Worm (Caenorhabditis elegans) whole organism, midembryonic: Measurements from ENCODE around the gene try-14.

ENCODE experiments used
- T22C8.4 ChIP-seq: fragments of 200-800 bp; sonication (Bioruptor generic); IDR thresholded peaks from 2 replicates; pipeline ENCODE4 v1.3.6; 2022; ENCODE audit warnings: missing genetic modification characterization, missing compliant biosample characterization
- cog-1 ChIP-seq: sonication (generic microtip); optimal IDR thresholded peaks from 2 replicates; lab custom pipeline; 2016; ENCODE audit warnings: missing genetic modification characterization, missing compliant biosample characterization
- flt-1 ChIP-seq: fragments of 200-800 bp; sonication (Bioruptor generic); IDR thresholded peaks from 2 replicates; pipeline ENCODE4 v1.3.6; 2022; ENCODE audit warnings: missing genetic modification characterization, missing compliant biosample characterization
- klf-2 ChIP-seq: fragments of 200-800 bp; sonication (Bioruptor generic); conservative IDR thresholded peaks from 2 replicates; pipeline ENCODE4 v1.3.6; 2022; ENCODE audit warnings: missing genetic modification reagents, missing genetic modification characterization, missing compliant biosample characterization
- med-1 ChIP-seq: sonication (generic microtip); optimal IDR thresholded peaks from 2 replicates; lab custom pipeline; 2017; ENCODE audit warnings: missing genetic modification characterization, mild to moderate bottlenecking, missing compliant biosample characterization, antibody characterized with exemption, missing genetic modification reagents; ENCODE audit not compliant: insufficient read depth
- tab-1 ChIP-seq: fragments of 200-800 bp; sonication (Bioruptor generic); IDR thresholded peaks from 2 replicates; pipeline ENCODE4 v1.3.6; 2022; ENCODE audit warnings: missing genetic modification characterization, missing compliant biosample characterization
- ztf-23 ChIP-seq: fragments of 200-800 bp; sonication (Bioruptor generic); IDR thresholded peaks from 2 replicates; pipeline ENCODE4 v1.3.6; 2022; ENCODE audit warnings: missing genetic modification reagents, missing genetic modification characterization, missing compliant biosample characterization

ce11 chrX:7532632-7533031, 37.2 kb upstream of the try-14 start, which contains the start of gene ceh-14:
- TF ChIP-seq klf-2 (no peak), cog-1 (no peak), ztf-23 (GFP tag; lab: Robert Waterston, UW) (no peak), flt-1 (no peak), med-1 (no peak), T22C8.4 (GFP tag; lab: Robert Waterston, UW) (no peak), tab-1 (GFP tag; lab: Robert Waterston, UW) (no peak)
